Worm (Caenorhabditis elegans): Measurements from ENCODE around the gene B0336.13.
A peak's percentile ranks its signal among the peaks of the same experiment; 100 is the strongest.

The B0336.13 gene

ce11 chrIII:5697963-5698730, 4.3 kb downstream of the B0336.13 start, which contains the start of the genes lgg-3 and rgs-5 (continued):
- TF ChIP-seq peb-1 (tag; optimal IDR thresholded peaks at IDR 0.05) = no peak
- no peak for TF ChIP-seq nhr-25 (tag; optimal IDR thresholded peaks at IDR 0.05)
- peak; percentile 34 for TF ChIP-seq snpc-4 (tag; optimal IDR thresholded peaks at IDR 0.05)
- TF ChIP-seq lsy-2 (tag; optimal IDR thresholded peaks at IDR 0.05) = peak; percentile 1 to 65
- TF ChIP-seq nhr-10 (tag; optimal IDR thresholded peaks at IDR 0.05) = no peak
- no peak for TF ChIP-seq ztf-11 (tag; optimal IDR thresholded peaks at IDR 0.05)
- no peak for TF ChIP-seq F13H6.1 (tag; optimal IDR thresholded peaks at IDR 0.05)
- TF ChIP-seq mab-5 (tag; optimal IDR thresholded peaks at IDR 0.05) = no peak
- no peak for TF ChIP-seq ZK546.5 (tag; optimal IDR thresholded peaks at IDR 0.05)
- TF ChIP-seq ceh-82 (tag; optimal IDR thresholded peaks at IDR 0.05) = no peak
- peak; percentile 50 for TF ChIP-seq lin-13 (GFP tag; optimal IDR thresholded peaks at IDR 0.05)
- no peak for TF ChIP-seq nhr-23 (tag; optimal IDR thresholded peaks at IDR 0.05)
- TF ChIP-seq lin-11 (tag; optimal IDR thresholded peaks at IDR 0.05) = no peak
- peak; percentile 56 for TF ChIP-seq C34F6.9 (tag; optimal IDR thresholded peaks at IDR 0.05)
- TF ChIP-seq unc-62 (GFP tag; optimal IDR thresholded peaks at IDR 0.05) = no peak
- TF ChIP-seq nhr-6 (tag; optimal IDR thresholded peaks at IDR 0.05) = no peak

ce11 chrIII:5701491-5701890, 7.7 kb downstream of the B0336.13 start:
- TF ChIP-seq fos-1 (tag; optimal IDR thresholded peaks at IDR 0.05) (no peak), nhr-21 (tag; optimal IDR thresholded peaks at IDR 0.05) (no peak), C34F6.9 (tag; optimal IDR thresholded peaks at IDR 0.05) (no peak), unc-39 (tag; optimal IDR thresholded peaks at IDR 0.05) (no peak)

ce11 chrIII:5705228-5705888, 11.5 kb downstream of the B0336.13 start, which contains the start of gene swp-1:
TSS of gene swp-1 (minus strand) at chrIII:5705525.
- no peak for TF ChIP-seq lin-39 (tag; optimal IDR thresholded peaks at IDR 0.05)
- no peak for TF ChIP-seq lin-11 (tag; optimal IDR thresholded peaks at IDR 0.05)
- no peak for TF ChIP-seq blmp-1 (tag; optimal IDR thresholded peaks at IDR 0.05; ENCODE audit: insufficient read depth)
- TF ChIP-seq nhr-12 (tag; optimal IDR thresholded peaks at IDR 0.05) = no peak
- TF ChIP-seq nhr-25 (tag; optimal IDR thresholded peaks at IDR 0.05) = no peak
- no peak for TF ChIP-seq R02D3.7 (tag; optimal IDR thresholded peaks at IDR 0.05)
- no peak for TF ChIP-seq skn-1 (tag; optimal IDR thresholded peaks at IDR 0.05)
- no peak for TF ChIP-seq nhr-129 (tag; optimal IDR thresholded peaks at IDR 0.05)
- no peak for TF ChIP-seq ztf-11 (tag; optimal IDR thresholded peaks at IDR 0.05)
- TF ChIP-seq lsy-2 (tag; optimal IDR thresholded peaks at IDR 0.05) = no peak
- no peak for TF ChIP-seq sma-3 (GFP tag; optimal IDR thresholded peaks at IDR 0.05)
- TF ChIP-seq fos-1 (tag; optimal IDR thresholded peaks at IDR 0.05) = no peak
- no peak for TF ChIP-seq gmeb-1 (tag; optimal IDR thresholded peaks at IDR 0.05)
- no peak for TF ChIP-seq dmd-4 (tag; optimal IDR thresholded peaks at IDR 0.05)
- no peak for TF ChIP-seq mdl-1 (tag; optimal IDR thresholded peaks at IDR 0.05)
- TF ChIP-seq egl-27 (tag; optimal IDR thresholded peaks at IDR 0.05) = no peak
- no peak for TF ChIP-seq lin-13 (GFP tag; optimal IDR thresholded peaks at IDR 0.05)
- TF ChIP-seq mbf-1 (tag; optimal IDR thresholded peaks at IDR 0.05) = no peak
- TF ChIP-seq C34F6.9 (tag; optimal IDR thresholded peaks at IDR 0.05) = no peak
- no peak for TF ChIP-seq ama-1 (optimal IDR thresholded peaks at IDR 0.05)

- TF ChIP-seq nhr-21 (tag; optimal IDR thresholded peaks at IDR 0.05) = peak; percentile 89
- TF ChIP-seq gmeb-1 (tag; optimal IDR thresholded peaks at IDR 0.05) = peak; percentile 91
- TF ChIP-seq nhr-10 (tag; optimal IDR thresholded peaks at IDR 0.05) = peak; percentile 12
- peak; percentile 96 for TF ChIP-seq lin-13 (GFP tag; optimal IDR thresholded peaks at IDR 0.05)
- TF ChIP-seq dmd-4 (tag; optimal IDR thresholded peaks at IDR 0.05) = no peak
- TF ChIP-seq nhr-129 (tag; optimal IDR thresholded peaks at IDR 0.05) = peak; percentile 98
- TF ChIP-seq ceh-82 (tag; optimal IDR thresholded peaks at IDR 0.05) = peak; percentile 73
- peak; percentile 78 for TF ChIP-seq F13H6.1 (tag; optimal IDR thresholded peaks at IDR 0.05)
- peak; percentile 59 for TF ChIP-seq ZK546.5 (tag; optimal IDR thresholded peaks at IDR 0.05)
- peak; percentile 88 for TF ChIP-seq sma-3 (GFP tag; optimal IDR thresholded peaks at IDR 0.05)
- peak; percentile 85 to 96 for TF ChIP-seq lsy-2 (tag; optimal IDR thresholded peaks at IDR 0.05)
- peak; percentile 95 for TF ChIP-seq nhr-25 (tag; optimal IDR thresholded peaks at IDR 0.05)
- peak; percentile 92 for TF ChIP-seq nhr-6 (tag; optimal IDR thresholded peaks at IDR 0.05)
- peak; percentile 100 for TF ChIP-seq unc-55 (GFP tag; optimal IDR thresholded peaks at IDR 0.05)
- peak; percentile 72 for TF ChIP-seq snpc-4 (tag; optimal IDR thresholded peaks at IDR 0.05)
- TF ChIP-seq blmp-1 (tag; optimal IDR thresholded peaks at IDR 0.05; ENCODE audit: insufficient read depth) = peak; percentile 80
- no peak for TF ChIP-seq unc-62 (GFP tag; optimal IDR thresholded peaks at IDR 0.05)
- peak in 1 of 2 experiments; percentile 29 for TF ChIP-seq mdl-1 (tag; optimal IDR thresholded peaks at IDR 0.05)
- peak; percentile 76 for TF ChIP-seq egl-27 (tag; optimal IDR thresholded peaks at IDR 0.05)
- no peak for TF ChIP-seq mbf-1 (tag; optimal IDR thresholded peaks at IDR 0.05)
- peak; percentile 97 for TF ChIP-seq crh-2 (tag; optimal IDR thresholded peaks at IDR 0.05)
- peak; percentile 7 for TF ChIP-seq skn-1 (tag; optimal IDR thresholded peaks at IDR 0.05)
- TF ChIP-seq elt-1 (tag; optimal IDR thresholded peaks at IDR 0.05) = no peak
- no peak for TF ChIP-seq ztf-1 (GFP tag; conservative IDR thresholded peaks at IDR 0.05)
- TF ChIP-seq nhr-237 (tag; optimal IDR thresholded peaks at IDR 0.05) = no peak
- TF ChIP-seq C34F6.9 (tag; optimal IDR thresholded peaks at IDR 0.05) = peak; percentile 97
- peak; percentile 93 for TF ChIP-seq fos-1 (tag; optimal IDR thresholded peaks at IDR 0.05)
- TF ChIP-seq nhr-77 (tag; optimal IDR thresholded peaks at IDR 0.05) = peak; percentile 25
- TF ChIP-seq alr-1 (tag; optimal IDR thresholded peaks at IDR 0.05) = no peak
- TF ChIP-seq lin-39 (tag; optimal IDR thresholded peaks at IDR 0.05) = no peak
- peak; percentile 85 for TF ChIP-seq mab-5 (tag; optimal IDR thresholded peaks at IDR 0.05)
- peak; percentile 55 for TF ChIP-seq ceh-16 (tag; optimal IDR thresholded peaks at IDR 0.05)
- TF ChIP-seq lin-11 (tag; optimal IDR thresholded peaks at IDR 0.05) = peak; percentile 92
Observed at ce11 chrIII:5706077-5706627, 12.3 kb downstream of the B0336.13 start, which contains the start of gene rpl-23. TSS of gene rpl-23 (minus strand) at chrIII:5706127.

All from whole organism, L2 larva.